Fruit fly (Drosophila melanogaster) whole organism, embryonic: ENCODE data around the gene CG8526.

Experiments used
- BEAF-32 ChIP-seq: fragments of 200-800 bp; sonication (Bioruptor generic); optimal IDR thresholded peaks from 3 replicates; lab custom pipeline; 2017; ENCODE audit warnings: missing biosample characterization, missing genetic modification characterization, mild to moderate bottlenecking, moderate library complexity, missing genetic modification reagents
- Bgb ChIP-seq: fragments of 200-800 bp; sonication (Bioruptor generic); IDR thresholded peaks from 2 replicates; pipeline ENCODE4 v1.3.6; 2022; ENCODE audit warnings: missing biosample characterization, missing genetic modification characterization; ENCODE audit not compliant: partially characterized antibody
- BtbVII ChIP-seq: fragments of 200-800 bp; sonication (Bioruptor generic); optimal IDR thresholded peaks from 3 replicates; lab custom pipeline; 2017; ENCODE audit warnings: missing biosample characterization, mild to moderate bottlenecking, missing genetic modification characterization
- CG11085 ChIP-seq: fragments of 200-800 bp; sonication (Bioruptor generic); IDR thresholded peaks from 2 replicates; pipeline ENCODE4 v1.3.6; 2022; ENCODE audit warnings: missing biosample characterization, missing genetic modification characterization
- CG13287 ChIP-seq: fragments of 200-800 bp; sonication (Bioruptor generic); IDR thresholded peaks from 2 replicates; pipeline ENCODE4 v1.3.6; 2022; ENCODE audit warnings: missing biosample characterization, missing genetic modification characterization; ENCODE audit not compliant: partially characterized antibody
- CG14860 ChIP-seq: fragments of 200-800 bp; sonication (Bioruptor generic); IDR thresholded peaks from 3 replicates; pipeline ENCODE4 v1.3.6; 2022; ENCODE audit warnings: missing biosample characterization, missing genetic modification characterization; ENCODE audit not compliant: partially characterized antibody
- CG1832 ChIP-seq: fragments of 200-800 bp; sonication (Bioruptor generic); optimal IDR thresholded peaks from 2 replicates; lab custom pipeline; 2017; ENCODE audit warnings: missing biosample characterization, mild to moderate bottlenecking, missing genetic modification characterization, inconsistent platforms
- CG2129 ChIP-seq: fragments of 200-800 bp; sonication (Bioruptor generic); IDR thresholded peaks from 2 replicates; pipeline ENCODE4 v1.3.6; 2022; ENCODE audit warnings: missing biosample characterization, missing genetic modification characterization; ENCODE audit not compliant: partially characterized antibody
- CG2199 ChIP-seq: fragments of 200-800 bp; sonication (Bioruptor generic); IDR thresholded peaks from 3 replicates; pipeline ENCODE4 v1.3.6; 2022; ENCODE audit warnings: missing biosample characterization, missing genetic modification characterization
- CG34224 ChIP-seq: fragments of 200-800 bp; sonication (Bioruptor generic); IDR thresholded peaks from 3 replicates; pipeline ENCODE4 v1.3.6; 2022; ENCODE audit warnings: missing biosample characterization, missing genetic modification characterization; ENCODE audit not compliant: partially characterized antibody
- CG34422 ChIP-seq: fragments of 200-800 bp; sonication (Bioruptor generic); IDR thresholded peaks from 3 replicates; pipeline ENCODE4 v1.3.6; 2022; ENCODE audit warnings: missing biosample characterization, missing genetic modification characterization
- CG4424 ChIP-seq: fragments of 200-800 bp; sonication (Bioruptor generic); optimal IDR thresholded peaks from 3 replicates; lab custom pipeline; 2016; ENCODE audit warnings: missing biosample characterization, missing genetic modification characterization
- CG6791 ChIP-seq: fragments of 200-800 bp; sonication (Bioruptor generic); IDR thresholded peaks from 3 replicates; pipeline ENCODE4 v1.3.6; 2022; ENCODE audit warnings: missing biosample characterization, missing genetic modification characterization; ENCODE audit not compliant: partially characterized antibody
- CG7963 ChIP-seq: fragments of 200-800 bp; sonication (Bioruptor generic); IDR thresholded peaks from 3 replicates; pipeline ENCODE4 v1.3.6; 2022; ENCODE audit warnings: missing biosample characterization, missing genetic modification characterization; ENCODE audit not compliant: partially characterized antibody
- CG9817 ChIP-seq: fragments of 200-800 bp; sonication (Bioruptor generic); optimal IDR thresholded peaks from 2 replicates; lab custom pipeline; 2018; ENCODE audit warnings: missing biosample characterization, mild to moderate bottlenecking, missing genetic modification characterization, moderate library complexity
- Doc3 ChIP-seq: fragments of 200-800 bp; sonication (Bioruptor generic); IDR thresholded peaks from 3 replicates; pipeline ENCODE4 v1.3.6; 2022; ENCODE audit warnings: missing biosample characterization, missing genetic modification characterization; ENCODE audit not compliant: partially characterized antibody
- Dp ChIP-seq: fragments of 200-800 bp; sonication (Bioruptor generic); optimal IDR thresholded peaks from 2 replicates; lab custom pipeline; 2018; ENCODE audit warnings: missing biosample characterization, mild to moderate bottlenecking, missing genetic modification characterization, moderate library complexity
- Dref ChIP-seq: fragments of 200-800 bp; sonication (Bioruptor generic); IDR thresholded peaks from 2 replicates; pipeline ENCODE4 v1.3.6; 2022; ENCODE audit warnings: missing biosample characterization, missing genetic modification characterization
- HLH4C ChIP-seq: fragments of 200-800 bp; sonication (Bioruptor generic); IDR thresholded peaks from 3 replicates; pipeline ENCODE4 v1.3.6; 2022; ENCODE audit warnings: missing biosample characterization, missing genetic modification characterization; ENCODE audit not compliant: partially characterized antibody
- Opbp ChIP-seq: fragments of 200-800 bp; sonication (Bioruptor generic); IDR thresholded peaks from 3 replicates; pipeline ENCODE4 v1.3.6; 2022; ENCODE audit warnings: missing biosample characterization, missing genetic modification characterization; ENCODE audit not compliant: partially characterized antibody
- Sin3A ChIP-seq: fragments of >200 bp; optimal IDR thresholded peaks from 2 replicates; lab custom pipeline; 2018
- amos ChIP-seq: fragments of 200-800 bp; sonication (Bioruptor generic); IDR thresholded peaks from 2 replicates; pipeline ENCODE4 v1.3.6; 2022; ENCODE audit warnings: missing biosample characterization, missing genetic modification characterization; ENCODE audit not compliant: partially characterized antibody
- bbx ChIP-seq: fragments of 200-800 bp; sonication (Bioruptor generic); IDR thresholded peaks from 2 replicates; pipeline ENCODE4 v1.3.6; 2022; ENCODE audit warnings: missing biosample characterization, missing genetic modification characterization; ENCODE audit not compliant: partially characterized antibody
- btn ChIP-seq: fragments of 200-800 bp; sonication (Bioruptor generic); optimal IDR thresholded peaks from 2 replicates; lab custom pipeline; 2016; ENCODE audit warnings: missing biosample characterization, missing genetic modification characterization
- chinmo ChIP-seq: fragments of 200-800 bp; sonication (Bioruptor generic); IDR thresholded peaks from 4 replicates; pipeline ENCODE4 v1.3.6; 2022; ENCODE audit warnings: missing biosample characterization, missing genetic modification characterization; ENCODE audit not compliant: partially characterized antibody
- crol ChIP-seq: fragments of 200-800 bp; sonication (Bioruptor generic); IDR thresholded peaks from 2 replicates; pipeline ENCODE4 v1.3.6; 2022; ENCODE audit warnings: missing biosample characterization, missing genetic modification characterization
- dmrt99B ChIP-seq: fragments of 200-800 bp; sonication (Bioruptor generic); optimal IDR thresholded peaks from 2 replicates; lab custom pipeline; 2018; ENCODE audit warnings: missing biosample characterization, mild to moderate bottlenecking, missing genetic modification characterization, moderate library complexity
- esg ChIP-seq: fragments of 200-800 bp; sonication (Bioruptor generic); conservative IDR thresholded peaks from 2 replicates; pipeline ENCODE4 v1.3.6; 2022; ENCODE audit warnings: missing biosample characterization, missing genetic modification characterization
- hbn ChIP-seq: fragments of 200-800 bp; sonication (Bioruptor generic); IDR thresholded peaks from 2 replicates; pipeline ENCODE4 v1.3.6; 2022; ENCODE audit warnings: missing biosample characterization, missing genetic modification characterization; ENCODE audit not compliant: partially characterized antibody
- klu ChIP-seq: fragments of 200-800 bp; sonication (Bioruptor generic); IDR thresholded peaks from 2 replicates; pipeline ENCODE4 v1.3.6; 2022; ENCODE audit warnings: missing biosample characterization, missing genetic modification characterization
- lmd ChIP-seq: fragments of 200-800 bp; sonication (Bioruptor generic); IDR thresholded peaks from 2 replicates; pipeline ENCODE4 v1.3.6; 2022; ENCODE audit warnings: missing biosample characterization, missing genetic modification characterization
- pzg ChIP-seq: fragments of 200-800 bp; sonication (Bioruptor generic); optimal IDR thresholded peaks from 3 replicates; lab custom pipeline; 2018; ENCODE audit warnings: missing biosample characterization, mild to moderate bottlenecking, missing genetic modification characterization, moderate library complexity
- scrt ChIP-seq: fragments of 200-800 bp; sonication (Bioruptor generic); optimal IDR thresholded peaks from 2 replicates; lab custom pipeline; 2018; ENCODE audit warnings: missing biosample characterization, mild to moderate bottlenecking, missing genetic modification characterization, moderate library complexity
- shn ChIP-seq: fragments of 200-800 bp; sonication (Bioruptor generic); optimal IDR thresholded peaks from 3 replicates; lab custom pipeline; 2016; ENCODE audit warnings: missing biosample characterization, missing genetic modification characterization
- sna ChIP-seq: fragments of 200-800 bp; sonication (Bioruptor generic); IDR thresholded peaks from 2 replicates; pipeline ENCODE4 v1.3.6; 2022; ENCODE audit warnings: missing biosample characterization, missing genetic modification characterization; ENCODE audit not compliant: partially characterized antibody
- tna ChIP-seq: fragments of 200-800 bp; sonication (Bioruptor generic); IDR thresholded peaks from 2 replicates; pipeline ENCODE4 v1.3.6; 2022; ENCODE audit warnings: missing biosample characterization, missing genetic modification characterization; ENCODE audit not compliant: partially characterized antibody
- wek ChIP-seq: fragments of 200-800 bp; sonication (Bioruptor generic); optimal IDR thresholded peaks from 3 replicates; lab custom pipeline; 2018; ENCODE audit warnings: missing biosample characterization, mild to moderate bottlenecking, missing genetic modification characterization, moderate library complexity
- z ChIP-seq: fragments of 200-800 bp; sonication (Bioruptor generic); IDR thresholded peaks from 3 replicates; pipeline ENCODE4 v1.3.6; 2022; ENCODE audit warnings: missing biosample characterization, missing genetic modification characterization
- zen2 ChIP-seq: fragments of 200-800 bp; sonication (Bioruptor generic); IDR thresholded peaks from 3 replicates; pipeline ENCODE4 v1.3.6; 2022; ENCODE audit warnings: missing biosample characterization, missing genetic modification characterization; ENCODE audit not compliant: partially characterized antibody

CG8526 gene

dm6 chr3R:9754487-9754886 is 46.6 kb upstream of the CG8526 start, which contains the start of gene Tti1 (continued):
- TF ChIP-seq dmrt99B (tag; lab: Kevin White, UChicago) (no peak), shn (GFP tag; lab: Kevin White, UChicago) (no peak), CG13287 (GFP tag; lab: Robert Waterston, UW) (peak; percentile 73), chinmo (0 out of 4 replicates have a peak, but pooled peaks have one; percentile 56), CG11085 (GFP tag; lab: Robert Waterston, UW) (peak; percentile 9; the same call in 1 of the 2 replicates), CG9817 (tag; lab: Kevin White, UChicago) (no peak), HLH4C (GFP tag; lab: Robert Waterston, UW) (peak; percentile 64), BtbVII (GFP tag; lab: Kevin White, UChicago) (no peak), amos (GFP tag; lab: Robert Waterston, UW) (peak; percentile 47; the same call in 1 of the 2 replicates), z (no peak), CG6791 (GFP tag; lab: Robert Waterston, UW) (peak; percentile 61; the same call in 2 of the 3 replicates), tna (GFP tag; lab: Robert Waterston, UW) (peak; percentile 36; the same call in 1 of the 2 replicates), zen2 (GFP tag; lab: Robert Waterston, UW) (0 out of 3 replicates have a peak, but pooled peaks have one; percentile 7), CG1832 (GFP tag; lab: Kevin White, UChicago) (no peak), Dref (peak; percentile 83), btn (GFP tag; lab: Kevin White, UChicago) (no peak), bbx (peak; percentile 67), BEAF-32 (peak; percentile 38), sna (GFP tag; lab: Robert Waterston, UW) (0 out of 2 replicates have a peak, but pooled peaks have one; percentile 27), Dp (peak; percentile 86), Opbp (GFP tag; lab: Robert Waterston, UW) (peak; percentile 52; the same call in 1 of the 3 replicates), CG14860 (peak; percentile 33; the same call in 1 of the 3 replicates), crol (GFP tag; lab: Robert Waterston, UW) (peak; percentile 77), CG7963 (GFP tag; lab: Robert Waterston, UW) (0 out of 3 replicates have a peak, but pooled peaks have one; percentile 48), scrt (GFP tag; lab: Kevin White, UChicago) (peak; percentile 34), Sin3A (peak; percentile 26), pzg (GFP tag; lab: Kevin White, UChicago) (peak; percentile 56), CG34422 (GFP tag; lab: Robert Waterston, UW) (peak; percentile 34; the same call in 1 of the 3 replicates), CG2199 (no peak), CG34224 (GFP tag; lab: Robert Waterston, UW) (peak; percentile 56; the same call in 2 of the 3 replicates), klu (GFP tag; lab: Robert Waterston, UW) (peak; percentile 57; the same call in 1 of the 2 replicates), esg (GFP tag; lab: Robert Waterston, UW) (no peak), CG4424 (GFP tag; lab: Kevin White, UChicago) (no peak), wek (no peak), lmd (GFP tag; lab: Robert Waterston, UW) (no peak), Bgb (GFP tag; lab: Robert Waterston, UW) (peak; percentile 46; the same call in 1 of the 2 replicates), CG2129 (GFP tag; lab: Robert Waterston, UW) (0 out of 2 replicates have a peak, but pooled peaks have one; percentile 14), hbn (GFP tag; lab: Robert Waterston, UW) (peak; percentile 38; the same call in 1 of the 2 replicates), Doc3 (0 out of 3 replicates have a peak, but pooled peaks have one; percentile 43)
